Worm (Caenorhabditis elegans): ENCODE measurements around the gene ttr-23.

ttr-23 gene

ce11 chrV:10549717-10550116 lies 39.9 kb downstream of the ttr-23 start, which contains the start of gene F32G8.2:
F32G8.2 (plus strand) TSS chrV:10550017.
- TF ChIP-seq zag-1 (tag; optimal IDR thresholded peaks at IDR 0.05) (no peak), ZK546.5 (tag; optimal IDR thresholded peaks at IDR 0.05) (no peak), tbx-2 (tag; optimal IDR thresholded peaks at IDR 0.05) (no peak), eor-1 (tag; optimal IDR thresholded peaks at IDR 0.05) (no peak), ceh-16 (tag; optimal IDR thresholded peaks at IDR 0.05) (no peak), fkh-10 (GFP tag; optimal IDR thresholded peaks at IDR 0.05) (no peak), fos-1 (tag; optimal IDR thresholded peaks at IDR 0.05) (no peak), hmg-11 (tag; optimal IDR thresholded peaks at IDR 0.05) (no peak), elt-3 (tag; optimal IDR thresholded peaks at IDR 0.05) (no peak), ceh-9 (tag; optimal IDR thresholded peaks at IDR 0.05) (no peak), fkh-2 (tag; optimal IDR thresholded peaks at IDR 0.05) (no peak), nhr-23 (tag; optimal IDR thresholded peaks at IDR 0.05) (no peak), ceh-82 (tag; optimal IDR thresholded peaks at IDR 0.05) (no peak), egl-5 (tag; optimal IDR thresholded peaks at IDR 0.05) (no peak)

DNA sequence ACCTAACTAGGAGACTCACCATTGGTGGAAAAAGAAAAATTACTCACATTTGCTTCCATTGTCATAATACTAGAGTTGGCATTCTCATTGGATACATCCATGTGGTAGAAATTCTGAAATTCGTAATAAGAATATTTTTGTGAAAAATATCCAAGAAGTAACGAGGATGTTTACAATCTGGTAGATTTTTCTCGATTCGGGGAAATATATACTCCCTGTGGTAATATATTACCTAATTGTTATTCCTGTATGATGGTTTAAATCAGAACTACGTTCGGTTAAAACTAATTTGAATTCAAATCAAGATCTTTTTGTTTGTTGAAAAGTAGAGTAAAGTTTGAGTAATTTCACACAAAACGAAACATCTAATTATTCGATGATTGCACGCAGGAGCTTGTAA lies 40.7 kb downstream of the ttr-23 start, which contains the start of gene srd-34:
TSS of gene srd-34 (minus strand) at position 101 of the 400 bp plus-strand sequence.
- TF ChIP-seq nhr-77 (tag; optimal IDR thresholded peaks at IDR 0.05): no peak
- no peak for TF ChIP-seq ceh-82 (tag; optimal IDR thresholded peaks at IDR 0.05)
- no peak for TF ChIP-seq egl-27 (tag; optimal IDR thresholded peaks at IDR 0.05)
- no peak for TF ChIP-seq nfya-1 (tag; optimal IDR thresholded peaks at IDR 0.05; ENCODE audit: insufficient read depth)
- no peak for TF ChIP-seq hmg-11 (tag; optimal IDR thresholded peaks at IDR 0.05)
- no peak for TF ChIP-seq pha-4 (tag; optimal IDR thresholded peaks at IDR 0.05)
- no peak for TF ChIP-seq fos-1 (tag; optimal IDR thresholded peaks at IDR 0.05)
- TF ChIP-seq daf-12 (tag; optimal IDR thresholded peaks at IDR 0.05): no peak
- TF ChIP-seq fkh-2 (tag; optimal IDR thresholded peaks at IDR 0.05): no peak
- TF ChIP-seq lsy-12 (tag; optimal IDR thresholded peaks at IDR 0.05): no peak

DNA sequence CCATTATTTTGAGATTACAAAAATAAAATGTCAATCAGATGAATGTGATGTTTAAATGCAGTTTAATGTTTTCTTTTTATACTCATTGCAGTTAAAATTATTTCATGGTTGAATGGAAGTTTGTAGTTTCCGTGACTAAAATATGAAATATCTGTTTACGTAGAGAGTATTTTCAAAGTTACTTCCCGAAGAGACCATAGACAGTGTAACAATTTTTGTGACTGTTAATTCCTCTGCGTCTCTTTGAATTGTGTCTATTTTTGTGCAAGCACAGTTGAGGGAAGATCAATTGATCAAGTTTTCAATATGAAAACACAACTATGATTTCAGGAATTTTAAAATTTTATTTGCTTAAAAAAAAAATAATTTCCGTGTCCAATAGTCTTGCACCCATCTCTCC lies 42.9 kb downstream of the ttr-23 start, which contains the start of gene F25D1.5:
TSS of gene F25D1.5 (minus strand) at position 35 of the 400 bp plus-strand sequence.
- peak; percentile 68 for TF ChIP-seq nhr-77 (tag; optimal IDR thresholded peaks at IDR 0.05)
- no peak for TF ChIP-seq nhr-237 (tag; optimal IDR thresholded peaks at IDR 0.05)
- no peak for TF ChIP-seq nhr-43 (tag; optimal IDR thresholded peaks at IDR 0.05; ENCODE audit: poor library complexity, severe bottlenecking)
- peak; percentile 37 for TF ChIP-seq elt-2 (tag; optimal IDR thresholded peaks at IDR 0.05)
- no peak for TF ChIP-seq fos-1 (tag; optimal IDR thresholded peaks at IDR 0.05)
- peak; percentile 17 for TF ChIP-seq pqm-1 (tag; optimal IDR thresholded peaks at IDR 0.05)
- TF ChIP-seq nhr-28 (tag; optimal IDR thresholded peaks at IDR 0.05): peak; percentile 47

DNA sequence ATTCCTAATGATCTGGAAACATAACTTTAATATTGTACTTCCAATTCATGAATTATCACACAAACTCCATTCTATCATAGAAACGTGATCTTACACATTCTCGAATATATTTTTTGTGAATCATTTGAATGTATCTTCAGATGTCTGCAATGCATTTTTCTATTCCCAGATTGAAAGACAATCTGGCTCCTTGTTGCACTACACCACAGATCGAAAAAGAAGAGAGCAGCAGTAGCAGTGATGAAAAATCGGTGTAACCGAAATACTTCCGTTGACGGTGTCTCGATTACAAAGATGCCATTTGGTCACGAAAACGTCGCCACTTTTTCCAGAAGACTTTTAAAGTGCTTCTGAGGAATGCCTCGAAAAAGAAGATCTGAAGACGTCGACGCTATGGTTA lies 49.6 kb downstream of the ttr-23 start, which contains the start of gene degt-1:
TSS of gene degt-1 (plus strand) at position 301 of the 400 bp plus-strand sequence.
- TF ChIP-seq elt-3 (tag; optimal IDR thresholded peaks at IDR 0.05): no peak

ce11 chrV:10539114-10539513 lies 50.5 kb downstream of the ttr-23 start, which contains the start of gene F25D1.8:
F25D1.8 (plus strand) TSS chrV:10539414.
- peak; percentile 21 for TF ChIP-seq pqm-1 (tag; optimal IDR thresholded peaks at IDR 0.05)
- TF ChIP-seq ceh-16 (tag; optimal IDR thresholded peaks at IDR 0.05): no peak
